Fruit fly (Drosophila melanogaster): Measurements from ENCODE around the gene CG7215.

The CG7215 gene

dm6 chr3R:18117525-18117924, 49.5 kb downstream of the CG7215 start (continued):
- TF ChIP-seq CG10669 (GFP tag; optimal IDR thresholded peaks at IDR 0.05): no peak
